Worm (Caenorhabditis elegans): ENCODE results near the gene gsy-1.

- TF ChIP-seq unc-30 (tag; optimal IDR thresholded peaks at IDR 0.05) (no peak), blmp-1 (tag; optimal IDR thresholded peaks at IDR 0.05) (no peak), elt-3 (tag; optimal IDR thresholded peaks at IDR 0.05) (no peak), snpc-4 (tag; optimal IDR thresholded peaks at IDR 0.05) (no peak), ztf-4 (tag; optimal IDR thresholded peaks at IDR 0.05) (no peak)
These were observed 18.7 kb upstream of the gsy-1 start for ce11 chrII:12896666-12897065.
